Worm (Caenorhabditis elegans) whole organism, midembryonic: ENCODE data around the gene C06E7.4.

ENCODE experiments used
- ref-1 ChIP-seq: fragments of 200-800 bp; sonication (Bioruptor generic); conservative IDR thresholded peaks from 2 replicates; pipeline ENCODE4 v1.3.6; 2022; ENCODE audit warnings: missing genetic modification reagents, missing genetic modification characterization, missing compliant biosample characterization
- ztf-23 ChIP-seq: fragments of 200-800 bp; sonication (Bioruptor generic); IDR thresholded peaks from 2 replicates; pipeline ENCODE4 v1.3.6; 2022; ENCODE audit warnings: missing genetic modification reagents, missing genetic modification characterization, missing compliant biosample characterization

DNA sequence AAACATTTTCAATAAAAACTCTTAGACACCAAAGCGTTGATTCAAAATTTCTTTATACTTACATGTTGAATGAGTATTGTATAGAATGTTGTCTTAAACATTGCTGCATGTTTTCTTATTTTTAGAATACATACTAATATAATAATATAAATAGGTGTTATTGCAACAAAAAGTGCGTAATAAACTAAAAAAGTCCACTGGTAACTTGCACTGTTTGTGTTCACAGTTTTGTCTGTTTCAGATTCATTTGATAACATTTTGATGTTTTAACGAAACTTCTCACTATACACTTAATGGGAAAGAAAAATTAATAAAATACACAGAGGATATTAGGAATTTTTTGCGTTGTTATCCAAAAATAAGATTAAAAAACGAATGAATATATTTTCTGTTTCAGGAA, 14.0 kb upstream of the C06E7.4 start, which contains the start of gene srv-19:
- TF ChIP-seq ztf-23 = no peak
- no peak for TF ChIP-seq ref-1
